Worm (Caenorhabditis elegans) whole organism, L1 larva: ENCODE measurements around the gene srx-120.

ENCODE experiments used
- C04F5.9 ChIP-seq: sonication (generic microtip); optimal IDR thresholded peaks from 2 replicates; lab custom pipeline; 2016; ENCODE audit warnings: missing genetic modification characterization, missing compliant biosample characterization
- C16A3.4 ChIP-seq: fragments of 150-350 bp; optimal IDR thresholded peaks from 2 replicates; lab custom pipeline; 2014; ENCODE audit warnings: missing biosample characterization, missing genetic modification characterization
- aly-2 ChIP-seq: fragments of 150-350 bp; optimal IDR thresholded peaks from 2 replicates; lab custom pipeline; 2014; ENCODE audit warnings: missing biosample characterization, missing genetic modification characterization
- blmp-1 ChIP-seq: fragments of 150-350 bp; optimal IDR thresholded peaks from 2 replicates; lab custom pipeline; 2014; ENCODE audit warnings: missing biosample characterization, missing genetic modification characterization
- ceh-63 ChIP-seq: fragments of 200-800 bp; sonication (Bioruptor generic); optimal IDR thresholded peaks from 2 replicates; lab custom pipeline; 2018; ENCODE audit warnings: mild to moderate bottlenecking, missing genetic modification characterization, missing compliant biosample characterization
- ceh-8 ChIP-seq: fragments of 200-800 bp; sonication (Bioruptor generic); optimal IDR thresholded peaks from 2 replicates; lab custom pipeline; 2018; ENCODE audit warnings: mild to moderate bottlenecking, missing genetic modification characterization, moderate library complexity, missing compliant biosample characterization
- ceh-82 ChIP-seq, 3 experiments: fragments of 150-350 bp in 1 of 3; sonication (generic microtip) in 2 of 3; optimal IDR thresholded peaks; 2 replicates each; lab custom pipeline; 2014 to 2017; ENCODE audit warnings: missing biosample characterization in 3 of 3, missing genetic modification characterization in 3 of 3
- ceh-88 ChIP-seq: fragments of 200-800 bp; sonication (Bioruptor generic); IDR thresholded peaks from 2 replicates; pipeline ENCODE4 v1.3.6; 2022; ENCODE audit warnings: missing genetic modification characterization, missing compliant biosample characterization
- dpl-1 ChIP-seq, 3 experiments: fragments of 150-350 bp in 2 of 3; sonication (generic microtip) in 1 of 3; optimal IDR thresholded peaks; 2 replicates each; lab custom pipeline; 2014 to 2017; ENCODE audit warnings: missing biosample characterization in 3 of 3, missing genetic modification characterization in 3 of 3, missing genetic modification reagents in 3 of 3
- efl-1 ChIP-seq, 4 experiments: fragments of 150-350 bp; optimal IDR thresholded peaks in 3 of 4; peaks in 1 of 4; 1 replicate in 1 of 4; 2 replicates in 3 of 4; lab custom pipeline; 2014; ENCODE audit warnings: missing biosample characterization in 2 of 4, missing genetic modification characterization in 2 of 4, missing genetic modification reagents in 2 of 4
- egl-27 ChIP-seq, 2 experiments: fragments of 150-350 bp in 1 of 2; sonication (generic microtip); optimal IDR thresholded peaks; 3 replicates each; lab custom pipeline; 2017 to 2018; ENCODE audit warnings: missing biosample characterization in 2 of 2, missing genetic modification characterization in 2 of 2, missing genetic modification reagents in 2 of 2
- ets-5 ChIP-seq: fragments of 200-800 bp; sonication (Bioruptor generic); IDR thresholded peaks from 2 replicates; pipeline ENCODE4 v1.3.6; 2022; ENCODE audit warnings: missing genetic modification characterization, missing compliant biosample characterization
- fkh-10 ChIP-seq: sonication (generic microtip); optimal IDR thresholded peaks from 2 replicates; lab custom pipeline; 2017; ENCODE audit warnings: missing biosample characterization, missing genetic modification reagents, missing genetic modification characterization
- fkh-8 ChIP-seq: sonication (generic microtip); optimal IDR thresholded peaks from 2 replicates; lab custom pipeline; 2016; ENCODE audit warnings: mild to moderate bottlenecking, missing genetic modification characterization, missing compliant biosample characterization
- grh-1 ChIP-seq: fragments of 200-800 bp; sonication (Bioruptor generic); IDR thresholded peaks from 2 replicates; pipeline ENCODE4 v1.3.6; 2022; ENCODE audit warnings: missing genetic modification reagents, missing genetic modification characterization, missing compliant biosample characterization
- hlh-4 ChIP-seq: sonication (generic microtip); optimal IDR thresholded peaks from 2 replicates; lab custom pipeline; 2016; ENCODE audit warnings: mild to moderate bottlenecking, missing genetic modification characterization, missing compliant biosample characterization
- irx-1 ChIP-seq: sonication (generic microtip); optimal IDR thresholded peaks from 2 replicates; lab custom pipeline; 2016; ENCODE audit warnings: missing genetic modification characterization, missing compliant biosample characterization
- jun-1 ChIP-seq: fragments of 150-350 bp; optimal IDR thresholded peaks from 2 replicates; lab custom pipeline; 2014; ENCODE audit warnings: missing biosample characterization, missing genetic modification reagents, missing genetic modification characterization
- lin-13 ChIP-seq: fragments of 150-350 bp; optimal IDR thresholded peaks from 2 replicates; lab custom pipeline; 2014; ENCODE audit warnings: missing biosample characterization, missing genetic modification reagents, missing genetic modification characterization
- lin-14 ChIP-seq: fragments of 200-800 bp; sonication (Bioruptor generic); optimal IDR thresholded peaks from 2 replicates; lab custom pipeline; 2018; ENCODE audit warnings: mild to moderate bottlenecking, missing genetic modification characterization, moderate library complexity, missing compliant biosample characterization
- lin-15B ChIP-seq: fragments of 150-350 bp; sonication (generic microtip); optimal IDR thresholded peaks from 3 replicates; lab custom pipeline; 2014; ENCODE audit warnings: missing biosample characterization, missing genetic modification characterization
- lin-35 ChIP-seq, 2 experiments: fragments of 150-350 bp; optimal IDR thresholded peaks; 2 replicates each; lab custom pipeline; 2014; ENCODE audit warnings: missing biosample characterization in 2 of 2, missing genetic modification characterization in 2 of 2, missing genetic modification reagents in 2 of 2
- lsy-2 ChIP-seq, 2 experiments: fragments of 150-350 bp; optimal IDR thresholded peaks; 2 replicates each; lab custom pipeline; 2014; ENCODE audit warnings: missing biosample characterization in 2 of 2, missing genetic modification characterization in 2 of 2
- mab-9 ChIP-seq: fragments of 200-800 bp; sonication (Bioruptor generic); IDR thresholded peaks from 2 replicates; pipeline ENCODE4 v1.3.6; 2022; ENCODE audit warnings: missing genetic modification reagents, missing genetic modification characterization, missing compliant biosample characterization
- mdl-1 ChIP-seq, 2 experiments: fragments of 150-350 bp; optimal IDR thresholded peaks; 2 replicates each; lab custom pipeline; 2014 to 2017; ENCODE audit warnings: missing biosample characterization in 2 of 2, missing genetic modification characterization in 2 of 2, inconsistent platforms in 1 of 2
- mef-2 ChIP-seq: fragments of 150-350 bp; optimal IDR thresholded peaks from 2 replicates; lab custom pipeline; 2014; ENCODE audit warnings: missing biosample characterization, missing genetic modification characterization
- mep-1 ChIP-seq: fragments of 150-350 bp; optimal IDR thresholded peaks from 2 replicates; lab custom pipeline; 2014; ENCODE audit warnings: missing biosample characterization, missing genetic modification characterization
- nhr-11 ChIP-seq: fragments of 150-350 bp; optimal IDR thresholded peaks from 2 replicates; lab custom pipeline; 2014; ENCODE audit warnings: missing biosample characterization, missing genetic modification characterization
- nhr-12 ChIP-seq: sonication (generic microtip); optimal IDR thresholded peaks from 2 replicates; lab custom pipeline; 2017; ENCODE audit warnings: missing biosample characterization, missing genetic modification characterization
- nhr-19 ChIP-seq: fragments of 200-800 bp; sonication (Bioruptor generic); conservative IDR thresholded peaks from 2 replicates; pipeline ENCODE4 v1.3.6; 2022; ENCODE audit warnings: missing genetic modification characterization, missing compliant biosample characterization
- nhr-20 ChIP-seq: sonication (generic microtip); optimal IDR thresholded peaks from 2 replicates; lab custom pipeline; 2016; ENCODE audit warnings: mild to moderate bottlenecking, missing genetic modification characterization, missing compliant biosample characterization
- nhr-237 ChIP-seq: fragments of 150-350 bp; optimal IDR thresholded peaks from 2 replicates; lab custom pipeline; 2014; ENCODE audit warnings: missing biosample characterization, missing genetic modification characterization
- nhr-77 ChIP-seq: fragments of 150-350 bp; optimal IDR thresholded peaks from 2 replicates; lab custom pipeline; 2014; ENCODE audit warnings: missing biosample characterization, missing genetic modification characterization
- nhr-85 ChIP-seq: sonication (generic microtip); peaks from one replicate; lab custom pipeline; 2016; ENCODE audit warnings: missing genetic modification characterization, inconsistent platforms, missing compliant biosample characterization
- nhr-90 ChIP-seq: sonication (generic microtip); optimal IDR thresholded peaks from 2 replicates; lab custom pipeline; 2016; ENCODE audit warnings: mild to moderate bottlenecking, missing genetic modification characterization, missing compliant biosample characterization; ENCODE audit not compliant: poor library complexity
- pag-3 ChIP-seq: sonication (generic microtip); optimal IDR thresholded peaks from 2 replicates; lab custom pipeline; 2017; ENCODE audit warnings: missing genetic modification characterization, mild to moderate bottlenecking, missing compliant biosample characterization, antibody characterized with exemption, borderline replicate concordance; ENCODE audit not compliant: insufficient read depth
- pax-3 ChIP-seq: fragments of 200-800 bp; sonication (Bioruptor generic); optimal IDR thresholded peaks from 2 replicates; lab custom pipeline; 2018; ENCODE audit warnings: mild to moderate bottlenecking, missing genetic modification characterization, moderate library complexity, missing compliant biosample characterization
- pqm-1 ChIP-seq: sonication (generic microtip); optimal IDR thresholded peaks from 3 replicates; lab custom pipeline; 2017; ENCODE audit warnings: missing biosample characterization, missing genetic modification characterization
- rnt-1 ChIP-seq: sonication (generic microtip); optimal IDR thresholded peaks from 2 replicates; lab custom pipeline; 2016; ENCODE audit warnings: mild to moderate bottlenecking, missing genetic modification characterization, moderate library complexity, missing compliant biosample characterization
- skn-1 ChIP-seq: fragments of 150-350 bp; optimal IDR thresholded peaks from 2 replicates; lab custom pipeline; 2014; ENCODE audit warnings: missing biosample characterization, missing genetic modification characterization
- snu-23 ChIP-seq: sonication (generic microtip); optimal IDR thresholded peaks from 2 replicates; lab custom pipeline; 2016; ENCODE audit warnings: missing genetic modification characterization, missing compliant biosample characterization
- sup-37 ChIP-seq: fragments of 200-800 bp; sonication (Bioruptor generic); optimal IDR thresholded peaks from 2 replicates; lab custom pipeline; 2018; ENCODE audit warnings: mild to moderate bottlenecking, missing genetic modification characterization, missing compliant biosample characterization
- swsn-7 ChIP-seq: sonication (generic microtip); optimal IDR thresholded peaks from 2 replicates; lab custom pipeline; 2016; ENCODE audit warnings: missing genetic modification characterization, missing compliant biosample characterization
- tbx-2 ChIP-seq: sonication (generic microtip); optimal IDR thresholded peaks from 2 replicates; lab custom pipeline; 2016; ENCODE audit warnings: missing genetic modification characterization, missing compliant biosample characterization
- tlp-1 ChIP-seq: fragments of 150-350 bp; optimal IDR thresholded peaks from 2 replicates; lab custom pipeline; 2014; ENCODE audit warnings: missing biosample characterization, missing genetic modification characterization
- unc-86 ChIP-seq: sonication (generic microtip); optimal IDR thresholded peaks from 2 replicates; lab custom pipeline; 2016; ENCODE audit warnings: missing genetic modification characterization, missing compliant biosample characterization
- unc-98 ChIP-seq: fragments of 200-800 bp; sonication (Bioruptor generic); IDR thresholded peaks from 2 replicates; pipeline ENCODE4 v1.3.6; 2022; ENCODE audit warnings: missing genetic modification characterization, missing compliant biosample characterization
- vab-15 ChIP-seq: sonication (generic microtip); optimal IDR thresholded peaks from 2 replicates; lab custom pipeline; 2017; ENCODE audit warnings: missing genotype, mild to moderate bottlenecking, missing genetic modification characterization, missing compliant biosample characterization
- xbp-1 ChIP-seq: sonication (generic microtip); optimal IDR thresholded peaks from 2 replicates; lab custom pipeline; 2016; ENCODE audit warnings: missing genetic modification characterization, missing compliant biosample characterization

srx-120 gene

ce11 chrII:12494067-12494477 lies 37.0 kb upstream of the srx-120 start:
- TF ChIP-seq ceh-63 (GFP tag; lab: Kevin White, UChicago), result no peak
- no peak for TF ChIP-seq irx-1 (tag; lab: Kevin White, UChicago)
- TF ChIP-seq nhr-12 (tag; lab: Kevin White, UChicago), result no peak
- TF ChIP-seq ceh-8 (GFP tag; lab: Kevin White, UChicago), result peak; percentile 50
- no peak for TF ChIP-seq grh-1

- TF ChIP-seq jun-1 (tag; lab: Kevin White, UChicago) (peak; percentile 37), ceh-82 (tag; optimal IDR thresholded peaks at IDR 0.05; lab: Kevin White, UChicago) (peak; percentile 27 to 79 (median 55)), unc-98 (GFP tag; lab: Robert Waterston, UW) (peak; percentile 60; the same call in 1 of the 2 replicates), mdl-1 (tag; optimal IDR thresholded peaks at IDR 0.05; lab: Kevin White, UChicago) (peak in 1 of 2 experiments; percentile 47), ets-5 (GFP tag; lab: Robert Waterston, UW) (no peak), efl-1 (optimal IDR thresholded peaks at IDR 0.05; lab: Kevin White, UChicago) (peak; percentile 65 to 71), efl-1 (GFP tag; optimal IDR thresholded peaks at IDR 0.05 in 1 of 2; lab: Kevin White, UChicago) (peak; percentile 66 to 97), ceh-63 (GFP tag; lab: Kevin White, UChicago) (no peak), sup-37 (GFP tag; lab: Kevin White, UChicago) (no peak), tlp-1 (tag; lab: Kevin White, UChicago) (no peak), skn-1 (peak; percentile 53), C16A3.4 (tag; lab: Kevin White, UChicago) (peak; percentile 65), fkh-8 (tag; lab: Kevin White, UChicago) (peak; percentile 83), unc-86 (tag; lab: Kevin White, UChicago) (peak; percentile 49), C04F5.9 (tag; lab: Kevin White, UChicago) (no peak), vab-15 (tag; lab: Kevin White, UChicago) (peak; percentile 63), lin-15B (peak; percentile 16), nhr-90 (tag; lab: Kevin White, UChicago) (peak; percentile 70), tbx-2 (peak; percentile 62), nhr-12 (tag; lab: Kevin White, UChicago) (no peak), nhr-77 (peak; percentile 70), ceh-88 (GFP tag; lab: Robert Waterston, UW) (no peak), mab-9 (GFP tag; lab: Robert Waterston, UW) (0 out of 2 replicates have a peak, but pooled peaks have one; percentile 41), lin-13 (GFP tag; lab: Kevin White, UChicago) (peak; percentile 54), irx-1 (tag; lab: Kevin White, UChicago) (peak; percentile 57), ceh-8 (GFP tag; lab: Kevin White, UChicago) (no peak), lsy-2 (tag; optimal IDR thresholded peaks at IDR 0.05; lab: Kevin White, UChicago) (peak; percentile 57 to 68), aly-2 (tag; lab: Kevin White, UChicago) (peak; percentile 49), mep-1 (tag; lab: Kevin White, UChicago) (peak; percentile 56), rnt-1 (tag; lab: Kevin White, UChicago) (peak; percentile 68), nhr-237 (no peak), nhr-20 (peak; percentile 70), blmp-1 (no peak), nhr-11 (no peak), lin-14 (GFP tag; lab: Kevin White, UChicago) (peak; percentile 74), nhr-85 (tag; lab: Kevin White, UChicago) (peak; percentile 72), dpl-1 (GFP tag; optimal IDR thresholded peaks at IDR 0.05; lab: Kevin White, UChicago) (peak; percentile 44 to 66 (median 54)), snu-23 (GFP tag; lab: Kevin White, UChicago) (peak; percentile 84), pqm-1 (tag; lab: Kevin White, UChicago) (peak; percentile 11), fkh-10 (GFP tag; lab: Kevin White, UChicago) (peak; percentile 51), nhr-19 (peak; percentile 76), hlh-4 (no peak), egl-27 (tag; optimal IDR thresholded peaks at IDR 0.05; lab: Kevin White, UChicago) (peak in 1 of 2 experiments; percentile 53), pax-3 (peak; percentile 47), mef-2 (tag; lab: Kevin White, UChicago) (peak; percentile 19), xbp-1 (tag; lab: Kevin White, UChicago) (peak; percentile 60), pag-3 (no peak), swsn-7 (tag; lab: Kevin White, UChicago) (peak; percentile 73), lin-35 (GFP tag; optimal IDR thresholded peaks at IDR 0.05; lab: Kevin White, UChicago) (peak; percentile 71 to 77)
Observed at ce11 chrII:12494556-12495131, 36.4 kb upstream of the srx-120 start, which contains the start of gene col-85. Gene col-85, minus strand, starts transcription at chrII:12495095.
